Fruit fly (Drosophila melanogaster): ENCODE measurements around the gene Dyro.
A peak's percentile ranks its signal among the peaks of the same experiment; 100 is the strongest.

Dyro gene

dm6 chr3L:11260275-11260734 lies 35.4 kb downstream of the Dyro start (continued):
- peak; percentile 59; the same call in 2 of the 3 replicates for TF ChIP-seq CG17361 (GFP tag; IDR thresholded peaks at IDR 0.05)
- TF ChIP-seq CG33557 (GFP tag; optimal IDR thresholded peaks at IDR 0.05) = peak; percentile 41
- TF ChIP-seq Hand (GFP tag; optimal IDR thresholded peaks at IDR 0.05) = peak; percentile 62
- TF ChIP-seq Xbp1 (GFP tag; optimal IDR thresholded peaks at IDR 0.05) = peak; percentile 71
- TF ChIP-seq gfzf (GFP tag; optimal IDR thresholded peaks at IDR 0.05) = no peak
- no peak for TF ChIP-seq CG15479 (GFP tag; optimal IDR thresholded peaks at IDR 0.05)
- peak; percentile 82 for TF ChIP-seq slbo (GFP tag; IDR thresholded peaks at IDR 0.05)
- TF ChIP-seq pb (GFP tag; optimal IDR thresholded peaks at IDR 0.05) = peak; percentile 22
- peak; percentile 10 for TF ChIP-seq CG4617 (GFP tag; optimal IDR thresholded peaks at IDR 0.05; ENCODE audit: borderline replicate concordance)
- peak; percentile 23 for TF ChIP-seq Sry-δ (GFP tag; optimal IDR thresholded peaks at IDR 0.05)
- peak; percentile 74 for TF ChIP-seq CG18599 (GFP tag; optimal IDR thresholded peaks at IDR 0.05)
- no peak for TF ChIP-seq yki (optimal IDR thresholded peaks at IDR 0.05)
- peak in 1 of 2 experiments; percentile 90 for TF ChIP-seq eve (GFP tag; optimal IDR thresholded peaks at IDR 0.05)
- no peak for TF ChIP-seq hbn (GFP tag; IDR thresholded peaks at IDR 0.05; ENCODE audit: partially characterized antibody)
- TF ChIP-seq CG1024 (GFP tag; IDR thresholded peaks at IDR 0.05) = no peak
- peak; percentile 73 for TF ChIP-seq Abd-B (GFP tag; optimal IDR thresholded peaks at IDR 0.05)
- no peak for TF ChIP-seq CG17912 (GFP tag; optimal IDR thresholded peaks at IDR 0.05)
- peak; percentile 76 for TF ChIP-seq CG12104 (GFP tag; optimal IDR thresholded peaks at IDR 0.05)
- peak; percentile 70 for TF ChIP-seq Camta (GFP tag; optimal IDR thresholded peaks at IDR 0.05)
- TF ChIP-seq NK7.1 (GFP tag; optimal IDR thresholded peaks at IDR 0.05) = peak; percentile 60
- peak; percentile 53 for TF ChIP-seq D19A (tag; optimal IDR thresholded peaks at IDR 0.05)
- TF ChIP-seq CG11560 (tag; IDR thresholded peaks at IDR 0.05) = peak; percentile 75
- TF ChIP-seq CG9876 (GFP tag; optimal IDR thresholded peaks at IDR 0.05) = peak; percentile 3
- TF ChIP-seq ERR (GFP tag; optimal IDR thresholded peaks at IDR 0.05) = peak; percentile 36
- TF ChIP-seq CG10209 (GFP tag; optimal IDR thresholded peaks at IDR 0.05) = peak; percentile 88
- peak; percentile 57 for TF ChIP-seq CG12071 (GFP tag; optimal IDR thresholded peaks at IDR 0.05)
- TF ChIP-seq CG4328 (GFP tag; optimal IDR thresholded peaks at IDR 0.05) = peak; percentile 3
- TF ChIP-seq bbx (GFP tag; IDR thresholded peaks at IDR 0.05; ENCODE audit: partially characterized antibody) = no peak
- peak; percentile 75 for TF ChIP-seq Bteb2 (GFP tag; optimal IDR thresholded peaks at IDR 0.05)
- peak; percentile 81 for TF ChIP-seq ara (GFP tag; IDR thresholded peaks at IDR 0.05)
- peak; percentile 0 for TF ChIP-seq gcm (GFP tag; optimal IDR thresholded peaks at IDR 0.05)
- TF ChIP-seq HmgZ (tag; optimal IDR thresholded peaks at IDR 0.05) = peak; percentile 69
- TF ChIP-seq grau (tag; optimal IDR thresholded peaks at IDR 0.05) = peak; percentile 85
- TF ChIP-seq crp (GFP tag; optimal IDR thresholded peaks at IDR 0.05) = no peak
- peak; percentile 75 for TF ChIP-seq fd96Cb (tag; optimal IDR thresholded peaks at IDR 0.05)
- TF ChIP-seq CG9797 (GFP tag; optimal IDR thresholded peaks at IDR 0.05) = no peak
- TF ChIP-seq CG30431 (GFP tag; optimal IDR thresholded peaks at IDR 0.05) = peak; percentile 72
- peak; percentile 67 for TF ChIP-seq Mes4 (GFP tag; optimal IDR thresholded peaks at IDR 0.05)
- no peak for TF ChIP-seq sqz (GFP tag; optimal IDR thresholded peaks at IDR 0.05)
- TF ChIP-seq tll (GFP tag; optimal IDR thresholded peaks at IDR 0.05) = peak in 1 of 2 experiments; percentile 43
- TF ChIP-seq CG3065 (GFP tag; optimal IDR thresholded peaks at IDR 0.05) = peak; percentile 23
- TF ChIP-seq fu2 (GFP tag; optimal IDR thresholded peaks at IDR 0.05) = peak; percentile 74
- peak; percentile 39 for TF ChIP-seq CG15514 (GFP tag; optimal IDR thresholded peaks at IDR 0.05)
- no peak for TF ChIP-seq Trl (optimal IDR thresholded peaks at IDR 0.05)
- peak; percentile 45 for TF ChIP-seq Trl (GFP tag; optimal IDR thresholded peaks at IDR 0.05)
- TF ChIP-seq luna (GFP tag; optimal IDR thresholded peaks at IDR 0.05) = peak; percentile 29
- TF ChIP-seq CG6689 (GFP tag; IDR thresholded peaks at IDR 0.05) = peak; percentile 86
- TF ChIP-seq CG8944 (GFP tag; optimal IDR thresholded peaks at IDR 0.05) = peak; percentile 61
- TF ChIP-seq sens-2 (GFP tag; IDR thresholded peaks at IDR 0.05) = no peak
- TF ChIP-seq cad (GFP tag; optimal IDR thresholded peaks at IDR 0.05) = no peak
- peak; percentile 57 for TF ChIP-seq Sox100B (GFP tag; optimal IDR thresholded peaks at IDR 0.05)

All from whole organism, embryonic.